Worm (Caenorhabditis elegans): ENCODE results near the gene chtb-1.

The chtb-1 gene

ce11 chrIII:9335076-9335475, 20.2 kb downstream of the chtb-1 start:
- TF ChIP-seq klf-2 (GFP tag; conservative IDR thresholded peaks at IDR 0.05) (no peak), cog-1 (tag; optimal IDR thresholded peaks at IDR 0.05) (no peak), ztf-29 (GFP tag; IDR thresholded peaks at IDR 0.05) (no peak)

- TF ChIP-seq flt-1 (GFP tag; IDR thresholded peaks at IDR 0.05) (no peak), ref-1 (GFP tag; conservative IDR thresholded peaks at IDR 0.05) (no peak), tab-1 (GFP tag; IDR thresholded peaks at IDR 0.05) (no peak)
Observed at ce11 chrIII:9334174-9334573, 21.1 kb downstream of the chtb-1 start, which contains the start of gene elo-4. Gene elo-4, minus strand, starts transcription at chrIII:9334274.

ce11 chrIII:9331084-9331564, 24.1 kb downstream of the chtb-1 start, which contains the start of gene ufc-1:
Gene ufc-1, plus strand, starts transcription at chrIII:9331514.
- TF ChIP-seq med-1 (GFP tag; optimal IDR thresholded peaks at IDR 0.05; ENCODE audit: insufficient read depth): no peak
- no peak for TF ChIP-seq T22C8.4 (GFP tag; IDR thresholded peaks at IDR 0.05)
- TF ChIP-seq ztf-29 (GFP tag; IDR thresholded peaks at IDR 0.05): no peak
- no peak for TF ChIP-seq cog-1 (tag; optimal IDR thresholded peaks at IDR 0.05)
- TF ChIP-seq ztf-23 (GFP tag; IDR thresholded peaks at IDR 0.05): no peak
- no peak for TF ChIP-seq ref-1 (GFP tag; conservative IDR thresholded peaks at IDR 0.05)
- no peak for TF ChIP-seq klf-2 (GFP tag; conservative IDR thresholded peaks at IDR 0.05)

- no peak for TF ChIP-seq ref-1 (GFP tag; conservative IDR thresholded peaks at IDR 0.05)
- TF ChIP-seq tab-1 (GFP tag; IDR thresholded peaks at IDR 0.05): no peak
- no peak for TF ChIP-seq klf-2 (GFP tag; conservative IDR thresholded peaks at IDR 0.05)
- no peak for TF ChIP-seq T22C8.4 (GFP tag; IDR thresholded peaks at IDR 0.05)
- no peak for TF ChIP-seq cog-1 (tag; optimal IDR thresholded peaks at IDR 0.05)
- no peak for TF ChIP-seq ztf-29 (GFP tag; IDR thresholded peaks at IDR 0.05)
- no peak for TF ChIP-seq med-1 (GFP tag; optimal IDR thresholded peaks at IDR 0.05; ENCODE audit: insufficient read depth)
- TF ChIP-seq flt-1 (GFP tag; IDR thresholded peaks at IDR 0.05): no peak
- no peak for TF ChIP-seq ztf-23 (GFP tag; IDR thresholded peaks at IDR 0.05)
Observed at ce11 chrIII:9329790-9330366, 25.4 kb downstream of the chtb-1 start, which contains the start of gene ttr-5. Gene ttr-5, plus strand, starts transcription at chrIII:9330316.

- no peak for TF ChIP-seq tab-1 (GFP tag; IDR thresholded peaks at IDR 0.05)
Observed at ce11 chrIII:9329266-9329665, 26.0 kb downstream of the chtb-1 start, which contains the start of gene C40H1.3. Gene C40H1.3, minus strand, starts transcription at chrIII:9329366.

- TF ChIP-seq med-1 (GFP tag; optimal IDR thresholded peaks at IDR 0.05; ENCODE audit: insufficient read depth): no peak
- TF ChIP-seq cog-1 (tag; optimal IDR thresholded peaks at IDR 0.05): no peak
- no peak for TF ChIP-seq flt-1 (GFP tag; IDR thresholded peaks at IDR 0.05)
- no peak for TF ChIP-seq klf-2 (GFP tag; conservative IDR thresholded peaks at IDR 0.05)
- no peak for TF ChIP-seq ztf-23 (GFP tag; IDR thresholded peaks at IDR 0.05)
- no peak for TF ChIP-seq T22C8.4 (GFP tag; IDR thresholded peaks at IDR 0.05)
- no peak for TF ChIP-seq ztf-29 (GFP tag; IDR thresholded peaks at IDR 0.05)
Observed at ce11 chrIII:9328732-9329131, 26.5 kb downstream of the chtb-1 start.

ce11 chrIII:9327910-9328309, 27.4 kb downstream of the chtb-1 start:
- no peak for TF ChIP-seq T22C8.4 (GFP tag; IDR thresholded peaks at IDR 0.05)
- no peak for TF ChIP-seq tab-1 (GFP tag; IDR thresholded peaks at IDR 0.05)
- no peak for TF ChIP-seq cog-1 (tag; optimal IDR thresholded peaks at IDR 0.05)
- TF ChIP-seq flt-1 (GFP tag; IDR thresholded peaks at IDR 0.05): no peak

ce11 chrIII:9326528-9326927, 28.7 kb downstream of the chtb-1 start:
- TF ChIP-seq flt-1 (GFP tag; IDR thresholded peaks at IDR 0.05) (no peak), T22C8.4 (GFP tag; IDR thresholded peaks at IDR 0.05) (no peak), klf-2 (GFP tag; conservative IDR thresholded peaks at IDR 0.05) (no peak), ztf-23 (GFP tag; IDR thresholded peaks at IDR 0.05) (no peak), ztf-29 (GFP tag; IDR thresholded peaks at IDR 0.05) (no peak), ref-1 (GFP tag; conservative IDR thresholded peaks at IDR 0.05) (no peak), med-1 (GFP tag; optimal IDR thresholded peaks at IDR 0.05; ENCODE audit: insufficient read depth) (no peak), cog-1 (tag; optimal IDR thresholded peaks at IDR 0.05) (no peak), tab-1 (GFP tag; IDR thresholded peaks at IDR 0.05) (no peak)

ce11 chrIII:9324724-9325123, 30.5 kb downstream of the chtb-1 start, which contains the start of gene C40H1.7:
Gene C40H1.7, plus strand, starts transcription at chrIII:9325024.
- TF ChIP-seq flt-1 (GFP tag; IDR thresholded peaks at IDR 0.05): no peak
- no peak for TF ChIP-seq ztf-23 (GFP tag; IDR thresholded peaks at IDR 0.05)
- no peak for TF ChIP-seq tab-1 (GFP tag; IDR thresholded peaks at IDR 0.05)
- no peak for TF ChIP-seq med-1 (GFP tag; optimal IDR thresholded peaks at IDR 0.05; ENCODE audit: insufficient read depth)
- TF ChIP-seq ztf-29 (GFP tag; IDR thresholded peaks at IDR 0.05): no peak
- no peak for TF ChIP-seq cog-1 (tag; optimal IDR thresholded peaks at IDR 0.05)
- TF ChIP-seq T22C8.4 (GFP tag; IDR thresholded peaks at IDR 0.05): no peak
- no peak for TF ChIP-seq ref-1 (GFP tag; conservative IDR thresholded peaks at IDR 0.05)
- no peak for TF ChIP-seq klf-2 (GFP tag; conservative IDR thresholded peaks at IDR 0.05)

ce11 chrIII:9322010-9322409, 33.3 kb downstream of the chtb-1 start, which contains the start of gene cpb-1:
Gene cpb-1, plus strand, starts transcription at chrIII:9322310.
- TF ChIP-seq tab-1 (GFP tag; IDR thresholded peaks at IDR 0.05): no peak
- no peak for TF ChIP-seq T22C8.4 (GFP tag; IDR thresholded peaks at IDR 0.05)
- TF ChIP-seq klf-2 (GFP tag; conservative IDR thresholded peaks at IDR 0.05): no peak
- no peak for TF ChIP-seq ztf-29 (GFP tag; IDR thresholded peaks at IDR 0.05)
- no peak for TF ChIP-seq med-1 (GFP tag; optimal IDR thresholded peaks at IDR 0.05; ENCODE audit: insufficient read depth)
- no peak for TF ChIP-seq ztf-23 (GFP tag; IDR thresholded peaks at IDR 0.05)
- no peak for TF ChIP-seq flt-1 (GFP tag; IDR thresholded peaks at IDR 0.05)
- TF ChIP-seq cog-1 (tag; optimal IDR thresholded peaks at IDR 0.05): no peak
- TF ChIP-seq ref-1 (GFP tag; conservative IDR thresholded peaks at IDR 0.05): no peak
